Worm (Caenorhabditis elegans) whole organism, L2 larva: ENCODE measurements around the gene pcf-11.

Source experiments
- F13H6.1 ChIP-seq: sonication (generic microtip); optimal IDR thresholded peaks from 2 replicates; lab custom pipeline; 2016; ENCODE audit warnings: missing genetic modification characterization, missing compliant biosample characterization
- ama-1 ChIP-seq: fragments of 150-350 bp; optimal IDR thresholded peaks from 2 replicates; lab custom pipeline; 2018; ENCODE audit warnings: inconsistent platforms
- egl-27 ChIP-seq: sonication (generic microtip); optimal IDR thresholded peaks from 3 replicates; lab custom pipeline; 2017; ENCODE audit warnings: missing biosample characterization, missing genetic modification reagents, missing genetic modification characterization
- elt-1 ChIP-seq: fragments of 150-350 bp; optimal IDR thresholded peaks from 2 replicates; lab custom pipeline; 2014; ENCODE audit warnings: missing biosample characterization, missing genetic modification characterization
- nhr-23 ChIP-seq: fragments of 150-350 bp; optimal IDR thresholded peaks from 2 replicates; lab custom pipeline; 2014; ENCODE audit warnings: missing biosample characterization, missing genetic modification reagents, missing genetic modification characterization
- nhr-77 ChIP-seq: fragments of 150-350 bp; optimal IDR thresholded peaks from 2 replicates; lab custom pipeline; 2014; ENCODE audit warnings: missing biosample characterization, missing genetic modification characterization
- skn-1 ChIP-seq: sonication (generic microtip); optimal IDR thresholded peaks from 2 replicates; lab custom pipeline; 2017; ENCODE audit warnings: missing biosample characterization, missing genetic modification characterization
- snpc-4 ChIP-seq: fragments of 150-350 bp; optimal IDR thresholded peaks from 2 replicates; lab custom pipeline; 2014; ENCODE audit warnings: missing biosample characterization, missing genetic modification characterization
- unc-39 ChIP-seq: fragments of 150-350 bp; optimal IDR thresholded peaks from 2 replicates; lab custom pipeline; 2014; ENCODE audit warnings: missing biosample characterization, missing genetic modification characterization
- ztf-11 ChIP-seq: sonication (generic microtip); optimal IDR thresholded peaks from 2 replicates; lab custom pipeline; 2017; ENCODE audit warnings: missing biosample characterization, missing genetic modification characterization

- TF ChIP-seq nhr-77 (tag; lab: Kevin White, UChicago) = no peak
- TF ChIP-seq nhr-23 (tag; lab: Kevin White, UChicago) = no peak
- TF ChIP-seq ztf-11 (tag; lab: Kevin White, UChicago) = no peak
- no peak for TF ChIP-seq elt-1 (tag; lab: Kevin White, UChicago)
- no peak for TF ChIP-seq egl-27 (tag; lab: Kevin White, UChicago)
- TF ChIP-seq snpc-4 (tag; lab: Kevin White, UChicago) = no peak
- no peak for TF ChIP-seq F13H6.1 (tag; lab: Kevin White, UChicago)
- no peak for TF ChIP-seq unc-39 (tag; lab: Kevin White, UChicago)
- TF ChIP-seq ama-1 (lab: Kevin White, UChicago) = no peak
- no peak for TF ChIP-seq skn-1 (tag; lab: Kevin White, UChicago)
These were observed 20.1 kb upstream of the pcf-11 start, which contains the start of gene R144.6 for ce11 chrIII:5004621-5005020.
